Fruit fly (Drosophila melanogaster): Measurements from ENCODE around the gene Diedel2.

Gene Diedel2

dm6 chr3R:29570239-29570814, 38.0 kb upstream of the Diedel2 start (continued):
- TF ChIP-seq CG8632 (GFP tag; optimal IDR thresholded peaks at IDR 0.05) (no peak), CG10631 (GFP tag; optimal IDR thresholded peaks at IDR 0.05) (peak; percentile 61), CG8119 (GFP tag; IDR thresholded peaks at IDR 0.05) (peak; percentile 62), Sox102F (GFP tag; optimal IDR thresholded peaks at IDR 0.05) (no peak), Hr4 (GFP tag; optimal IDR thresholded peaks at IDR 0.05) (no peak), Gug (GFP tag; IDR thresholded peaks at IDR 0.05) (0 out of 2 replicates have a peak, but pooled peaks have one; percentile 30), CG6808 (GFP tag; optimal IDR thresholded peaks at IDR 0.05) (peak; percentile 65), acj6 (GFP tag; optimal IDR thresholded peaks at IDR 0.05) (peak; percentile 40), net (GFP tag; optimal IDR thresholded peaks at IDR 0.05) (peak; percentile 15), CG32006 (GFP tag; optimal IDR thresholded peaks at IDR 0.05) (peak; percentile 69), CG11294 (GFP tag; IDR thresholded peaks at IDR 0.05) (no peak), Hr38 (GFP tag; optimal IDR thresholded peaks at IDR 0.05) (no peak), Sox15 (GFP tag; optimal IDR thresholded peaks at IDR 0.05) (no peak), dsx (GFP tag; optimal IDR thresholded peaks at IDR 0.05; ENCODE audit: poor library complexity, severe bottlenecking) (peak; percentile 57), CG3919 (GFP tag; optimal IDR thresholded peaks at IDR 0.05) (peak; percentile 8), dac (GFP tag; optimal IDR thresholded peaks at IDR 0.05) (no peak), CG10669 (GFP tag; optimal IDR thresholded peaks at IDR 0.05) (peak; percentile 47)

DNA sequence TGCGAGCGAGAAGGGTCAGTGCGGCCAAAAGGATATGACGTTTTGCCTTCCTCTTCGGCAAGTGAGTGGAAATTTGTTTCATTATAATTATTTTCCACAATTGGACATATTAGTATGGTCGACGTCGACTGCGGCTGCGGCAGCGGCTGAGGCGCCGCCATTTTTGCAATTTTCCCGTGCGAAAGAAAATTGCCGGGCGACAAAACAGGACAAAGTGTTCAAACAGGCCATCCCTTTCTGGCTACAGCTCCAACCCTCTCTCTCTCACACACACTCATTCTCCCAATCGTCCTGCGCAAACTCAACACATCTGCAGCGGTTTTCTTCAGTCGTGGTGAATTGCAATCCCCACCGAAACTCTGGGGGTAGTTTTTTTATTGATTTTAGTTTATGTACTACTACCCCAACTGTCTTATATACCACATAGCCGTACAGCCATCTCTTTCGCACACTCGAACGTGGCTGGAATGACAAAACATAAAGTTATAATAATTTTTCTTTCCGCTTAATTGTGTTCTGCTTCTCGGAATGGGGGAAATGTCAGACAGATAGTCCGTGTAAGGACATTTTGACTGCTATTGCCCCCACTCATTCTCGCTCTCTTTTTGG, 36.1 kb upstream of the Diedel2 start:
- TF ChIP-seq Gug (GFP tag; IDR thresholded peaks at IDR 0.05) (no peak), CG8319 (GFP tag; optimal IDR thresholded peaks at IDR 0.05) (no peak), CG7368 (GFP tag; optimal IDR thresholded peaks at IDR 0.05) (no peak), Hr38 (GFP tag; optimal IDR thresholded peaks at IDR 0.05) (no peak), CG9139 (GFP tag; optimal IDR thresholded peaks at IDR 0.05) (no peak), ss (GFP tag; optimal IDR thresholded peaks at IDR 0.05) (no peak), CG6792 (GFP tag; optimal IDR thresholded peaks at IDR 0.05) (no peak), Sox14 (GFP tag; optimal IDR thresholded peaks at IDR 0.05) (no peak), CG6163 (GFP tag; IDR thresholded peaks at IDR 0.05) (no peak)

dm6 chr3R:29576009-29576408, 32.3 kb upstream of the Diedel2 start:
- TF ChIP-seq fkh (GFP tag; optimal IDR thresholded peaks at IDR 0.05): peak; percentile 48
- TF ChIP-seq CG10669 (GFP tag; optimal IDR thresholded peaks at IDR 0.05): no peak

- TF ChIP-seq Sox102F (GFP tag; optimal IDR thresholded peaks at IDR 0.05) (no peak), CG34406 (GFP tag; optimal IDR thresholded peaks at IDR 0.05) (peak; percentile 1), svp (GFP tag) (peak; percentile 52), Eip78C (GFP tag) (peak; percentile 72), Gug (GFP tag; IDR thresholded peaks at IDR 0.05) (no peak), CG10631 (GFP tag; optimal IDR thresholded peaks at IDR 0.05) (peak; percentile 11), Ets96B (tag; optimal IDR thresholded peaks at IDR 0.05) (peak; percentile 19), Met (GFP tag; optimal IDR thresholded peaks at IDR 0.05) (peak; percentile 11), CG16779 (tag; optimal IDR thresholded peaks at IDR 0.05) (no peak)
Measured at dm6 chr3R:29581420-29581819, 26.9 kb upstream of the Diedel2 start.

DNA sequence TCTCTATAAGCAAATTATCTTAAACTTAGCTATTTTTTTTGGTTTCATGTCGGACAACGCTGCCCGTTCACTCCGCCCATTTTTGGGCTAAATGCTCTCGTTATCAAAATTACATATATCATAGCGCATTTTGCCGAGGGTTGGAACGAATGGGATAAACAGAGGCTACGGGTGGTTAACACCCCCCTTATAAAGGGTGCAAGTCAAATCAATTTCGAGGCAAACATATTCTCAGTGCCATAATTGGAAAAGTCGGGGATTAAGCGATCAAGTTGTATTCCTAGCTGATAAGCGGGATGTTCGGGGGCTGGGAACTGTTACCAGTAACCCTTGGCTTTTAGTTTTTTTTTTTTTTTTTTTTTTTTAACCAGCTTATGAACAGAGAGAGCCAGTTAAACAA, 25.0 kb upstream of the Diedel2 start:
- TF ChIP-seq OdsH (GFP tag; optimal IDR thresholded peaks at IDR 0.05) (no peak), CG11294 (GFP tag; IDR thresholded peaks at IDR 0.05) (no peak), achi (GFP tag; optimal IDR thresholded peaks at IDR 0.05) (no peak), Lpt (GFP tag; optimal IDR thresholded peaks at IDR 0.05) (no peak), CG3032 (tag; optimal IDR thresholded peaks at IDR 0.05) (no peak), CG1621 (tag; optimal IDR thresholded peaks at IDR 0.05) (no peak), fkh (GFP tag; optimal IDR thresholded peaks at IDR 0.05) (no peak), Smox (GFP tag; optimal IDR thresholded peaks at IDR 0.05) (no peak), Sox15 (GFP tag; optimal IDR thresholded peaks at IDR 0.05) (no peak), fd59A (GFP tag; optimal IDR thresholded peaks at IDR 0.05) (no peak), acj6 (GFP tag; optimal IDR thresholded peaks at IDR 0.05) (no peak), CG8119 (GFP tag; IDR thresholded peaks at IDR 0.05) (no peak), Ets21C (GFP tag; optimal IDR thresholded peaks at IDR 0.05) (no peak), CG11762 (GFP tag; optimal IDR thresholded peaks at IDR 0.05; ENCODE audit: insufficient read depth) (no peak), CG6163 (GFP tag; IDR thresholded peaks at IDR 0.05) (no peak), Sox14 (GFP tag; optimal IDR thresholded peaks at IDR 0.05) (no peak), Hr4 (GFP tag; optimal IDR thresholded peaks at IDR 0.05) (no peak), net (GFP tag; optimal IDR thresholded peaks at IDR 0.05) (no peak), salr (GFP tag; optimal IDR thresholded peaks at IDR 0.05) (no peak)
